Worm (Caenorhabditis elegans) whole organism, L4/young adult: ENCODE results near the gene ant-1.3.

ENCODE experiments used
- W03F9.2 ChIP-seq: fragments of 150-350 bp; optimal IDR thresholded peaks from 2 replicates; lab custom pipeline; 2014; ENCODE audit warnings: missing biosample characterization, missing genetic modification characterization
- him-1 ChIP-seq: sonication (generic microtip); optimal IDR thresholded peaks from 2 replicates; lab custom pipeline; 2016; ENCODE audit warnings: missing genotype, missing genetic modification reagents, missing genetic modification characterization, missing compliant biosample characterization

- TF ChIP-seq him-1 (tag; lab: Kevin White, UChicago), result no peak
- no peak for TF ChIP-seq W03F9.2 (tag; lab: Kevin White, UChicago)
These were observed 38.0 kb downstream of the ant-1.3 start for ce11 chrIV:9671001-9671652.
